Fruit fly (Drosophila melanogaster) whole organism, embryonic: ENCODE measurements around the gene Zip88E.
A peak's percentile ranks its signal among the peaks of the same experiment; 100 is the strongest.

Source experiments
- Aef1 ChIP-seq: fragments of 200-800 bp; sonication (Bioruptor generic); IDR thresholded peaks from 3 replicates; pipeline ENCODE4 v1.3.6; 2022; ENCODE audit warnings: missing biosample characterization, missing genetic modification characterization
- CG1024 ChIP-seq: fragments of 200-800 bp; sonication (Bioruptor generic); IDR thresholded peaks from 2 replicates; pipeline ENCODE4 v1.3.6; 2022; ENCODE audit warnings: missing biosample characterization, missing genetic modification characterization
- CG11247 ChIP-seq: fragments of 200-800 bp; sonication (Bioruptor generic); IDR thresholded peaks from 2 replicates; pipeline ENCODE4 v1.3.6; 2022; ENCODE audit warnings: missing biosample characterization, missing genetic modification characterization
- CG11398 ChIP-seq: fragments of 200-800 bp; sonication (Bioruptor generic); optimal IDR thresholded peaks from 2 replicates; lab custom pipeline; 2016; ENCODE audit warnings: missing biosample characterization, missing genetic modification characterization
- CG12071 ChIP-seq: fragments of 200-800 bp; sonication (Bioruptor generic); optimal IDR thresholded peaks from 3 replicates; lab custom pipeline; 2018; ENCODE audit warnings: missing biosample characterization, mild to moderate bottlenecking, missing genetic modification characterization
- CG13287 ChIP-seq: fragments of 200-800 bp; sonication (Bioruptor generic); IDR thresholded peaks from 2 replicates; pipeline ENCODE4 v1.3.6; 2022; ENCODE audit warnings: missing biosample characterization, missing genetic modification characterization; ENCODE audit not compliant: partially characterized antibody
- CG13424 ChIP-seq: fragments of 200-800 bp; sonication (Bioruptor generic); optimal IDR thresholded peaks from 2 replicates; lab custom pipeline; 2019; ENCODE audit warnings: missing biosample characterization, mild to moderate bottlenecking, missing genetic modification characterization, moderate library complexity
- CG14667 ChIP-seq: fragments of 200-800 bp; sonication (Bioruptor generic); IDR thresholded peaks from 2 replicates; pipeline ENCODE4 v1.3.6; 2022; ENCODE audit warnings: missing biosample characterization, missing genetic modification characterization
- CG15601 ChIP-seq: fragments of 200-800 bp; sonication (Bioruptor generic); optimal IDR thresholded peaks from 3 replicates; lab custom pipeline; 2019; ENCODE audit warnings: missing biosample characterization, mild to moderate bottlenecking, missing genetic modification characterization, moderate library complexity
- CG16863 ChIP-seq: fragments of 200-800 bp; sonication (Bioruptor generic); optimal IDR thresholded peaks from 3 replicates; lab custom pipeline; 2016; ENCODE audit warnings: missing biosample characterization, missing genetic modification characterization
- CG18262 ChIP-seq: fragments of 200-800 bp; optimal IDR thresholded peaks from 3 replicates; lab custom pipeline; 2019; ENCODE audit warnings: missing biosample characterization, mild to moderate bottlenecking, missing genetic modification characterization, moderate library complexity
- CG18599 ChIP-seq: fragments of 200-800 bp; sonication (Bioruptor generic); optimal IDR thresholded peaks from 3 replicates; lab custom pipeline; 2017; ENCODE audit warnings: missing biosample characterization, missing genetic modification characterization, mild to moderate bottlenecking, moderate library complexity, missing genetic modification reagents
- CG3065 ChIP-seq: fragments of 200-800 bp; sonication (Bioruptor generic); optimal IDR thresholded peaks from 2 replicates; lab custom pipeline; 2016; ENCODE audit warnings: missing biosample characterization, missing genetic modification characterization
- CG34376 ChIP-seq: fragments of 200-800 bp; sonication (Bioruptor generic); optimal IDR thresholded peaks from 2 replicates; lab custom pipeline; 2018; ENCODE audit warnings: missing biosample characterization, mild to moderate bottlenecking, missing genetic modification characterization
- CG3838 ChIP-seq: fragments of 200-800 bp; sonication (Bioruptor generic); optimal IDR thresholded peaks from 3 replicates; lab custom pipeline; 2016; ENCODE audit warnings: missing biosample characterization, missing genetic modification characterization
- CG6791 ChIP-seq: fragments of 200-800 bp; sonication (Bioruptor generic); IDR thresholded peaks from 3 replicates; pipeline ENCODE4 v1.3.6; 2022; ENCODE audit warnings: missing biosample characterization, missing genetic modification characterization; ENCODE audit not compliant: partially characterized antibody
- CG6854 ChIP-seq: fragments of 200-800 bp; sonication (Bioruptor generic); optimal IDR thresholded peaks from 3 replicates; lab custom pipeline; 2017; ENCODE audit warnings: missing biosample characterization, mild to moderate bottlenecking, missing genetic modification characterization
- CG7357 ChIP-seq: fragments of 200-800 bp; sonication (Bioruptor generic); IDR thresholded peaks from 3 replicates; pipeline ENCODE4 v1.3.6; 2022; ENCODE audit warnings: missing biosample characterization, missing genetic modification characterization
- CG7372 ChIP-seq: fragments of 200-800 bp; sonication (Bioruptor generic); IDR thresholded peaks from 2 replicates; pipeline ENCODE4 v1.3.6; 2022; ENCODE audit warnings: missing biosample characterization, missing genetic modification characterization
- CG8944 ChIP-seq: fragments of 200-800 bp; sonication (Bioruptor generic); optimal IDR thresholded peaks from 3 replicates; lab custom pipeline; 2016; ENCODE audit warnings: missing biosample characterization, missing genetic modification characterization
- Fer2 ChIP-seq: fragments of 200-800 bp; sonication (Bioruptor generic); optimal IDR thresholded peaks from 2 replicates; lab custom pipeline; 2018; ENCODE audit warnings: missing biosample characterization, mild to moderate bottlenecking, missing genetic modification characterization, moderate library complexity
- Hand ChIP-seq: fragments of 200-800 bp; sonication (Bioruptor generic); optimal IDR thresholded peaks from 2 replicates; lab custom pipeline; 2017; ENCODE audit warnings: mild to moderate bottlenecking, missing biosample characterization, missing genetic modification reagents, missing genetic modification characterization
- Hr51 ChIP-seq, 2 experiments: fragments of 200-800 bp; sonication (Bioruptor generic); optimal IDR thresholded peaks; 2 replicates in 1 of 2; 3 replicates in 1 of 2; lab custom pipeline; 2016 to 2018; ENCODE audit warnings: missing biosample characterization in 2 of 2, missing genetic modification characterization in 2 of 2, mild to moderate bottlenecking in 1 of 2, moderate library complexity in 1 of 2
- Hr78 ChIP-seq, 2 experiments: fragments of 200-800 bp in 1 of 2; fragments of >200 bp in 1 of 2; sonication (Bioruptor generic) in 1 of 2; optimal IDR thresholded peaks; 2 replicates each; lab custom pipeline; 2017 to 2019; ENCODE audit warnings: missing biosample characterization in 2 of 2, missing genetic modification characterization in 2 of 2, mild to moderate bottlenecking in 1 of 2, moderate library complexity in 1 of 2
- Lim3 ChIP-seq: fragments of 200-800 bp; sonication (Bioruptor generic); IDR thresholded peaks from 2 replicates; pipeline ENCODE4 v1.3.6; 2022; ENCODE audit warnings: missing biosample characterization, missing genetic modification characterization
- Med ChIP-seq: fragments of 200-800 bp; sonication (Bioruptor generic); peaks from one replicate; lab custom pipeline; 2016; ENCODE audit warnings: missing biosample characterization, missing genetic modification characterization, mild to moderate bottlenecking, inconsistent platforms, moderate library complexity
- Stat92E ChIP-seq, 3 experiments: fragments of >200 bp in 2 of 3; fragments of 200-800 bp in 1 of 3; sonication (Bioruptor generic) in 1 of 3; optimal IDR thresholded peaks; 2 replicates each; lab custom pipeline; 2017 to 2019; ENCODE audit warnings: missing biosample characterization in 3 of 3, missing genetic modification characterization in 3 of 3, mild to moderate bottlenecking in 1 of 3, moderate library complexity in 1 of 3
- Tbp ChIP-seq: fragments of >200 bp; optimal IDR thresholded peaks from 2 replicates; lab custom pipeline; 2018; ENCODE audit warnings: missing biosample characterization, missing genetic modification characterization
- YL-1 ChIP-seq: fragments of 200-800 bp; sonication (Bioruptor generic); optimal IDR thresholded peaks from 3 replicates; lab custom pipeline; 2017; ENCODE audit warnings: missing biosample characterization, mild to moderate bottlenecking, missing genetic modification characterization
- bbx ChIP-seq: fragments of 200-800 bp; sonication (Bioruptor generic); IDR thresholded peaks from 2 replicates; pipeline ENCODE4 v1.3.6; 2022; ENCODE audit warnings: missing biosample characterization, missing genetic modification characterization; ENCODE audit not compliant: partially characterized antibody
- crp ChIP-seq, 2 experiments: fragments of 200-800 bp; sonication (Bioruptor generic); optimal IDR thresholded peaks; 2 replicates in 1 of 2; 3 replicates in 1 of 2; lab custom pipeline; 2017; ENCODE audit warnings: missing biosample characterization in 2 of 2, missing genetic modification characterization in 2 of 2, mild to moderate bottlenecking in 1 of 2, moderate library complexity in 1 of 2
- dati ChIP-seq: fragments of 200-800 bp; sonication (Bioruptor generic); IDR thresholded peaks from 2 replicates; pipeline ENCODE4 v1.3.6; 2022; ENCODE audit warnings: missing biosample characterization, missing genetic modification characterization
- eve ChIP-seq, 2 experiments: fragments of >200 bp; optimal IDR thresholded peaks; 2 replicates each; lab custom pipeline; 2017; ENCODE audit warnings: missing biosample characterization in 2 of 2, missing genetic modification characterization in 2 of 2
- exex ChIP-seq: fragments of 200-800 bp; sonication (Bioruptor generic); optimal IDR thresholded peaks from 4 replicates; lab custom pipeline; 2018; ENCODE audit warnings: missing biosample characterization, mild to moderate bottlenecking, missing genetic modification characterization, moderate library complexity
- gcm ChIP-seq: fragments of 200-800 bp; sonication (Bioruptor generic); optimal IDR thresholded peaks from 2 replicates; lab custom pipeline; 2019; ENCODE audit warnings: missing biosample characterization, mild to moderate bottlenecking, missing genetic modification characterization, moderate library complexity
- gem ChIP-seq: fragments of 200-800 bp; sonication (Bioruptor generic); optimal IDR thresholded peaks from 2 replicates; lab custom pipeline; 2019; ENCODE audit warnings: missing biosample characterization, mild to moderate bottlenecking, missing genetic modification characterization, moderate library complexity
- grn ChIP-seq: fragments of 200-800 bp; sonication (Bioruptor generic); optimal IDR thresholded peaks from 3 replicates; lab custom pipeline; 2017; ENCODE audit warnings: missing biosample characterization, missing genetic modification characterization
- jing ChIP-seq: fragments of 200-800 bp; sonication (Bioruptor generic); optimal IDR thresholded peaks from 2 replicates; lab custom pipeline; 2018; ENCODE audit warnings: missing biosample characterization, mild to moderate bottlenecking, missing genetic modification characterization
- kay ChIP-seq: fragments of 200-800 bp; sonication (Bioruptor generic); optimal IDR thresholded peaks from 2 replicates; lab custom pipeline; 2016; ENCODE audit warnings: missing biosample characterization, missing genetic modification characterization
- lab ChIP-seq: fragments of 200-800 bp; sonication (Bioruptor generic); optimal IDR thresholded peaks from 3 replicates; lab custom pipeline; 2017; ENCODE audit warnings: missing biosample characterization, missing genetic modification characterization, mild to moderate bottlenecking, moderate library complexity, missing genetic modification reagents
- lmd ChIP-seq: fragments of 200-800 bp; sonication (Bioruptor generic); IDR thresholded peaks from 2 replicates; pipeline ENCODE4 v1.3.6; 2022; ENCODE audit warnings: missing biosample characterization, missing genetic modification characterization
- lola ChIP-seq, 3 experiments: fragments of >200 bp in 2 of 3; fragments of 200-800 bp in 1 of 3; sonication (Bioruptor generic) in 1 of 3; optimal IDR thresholded peaks; 2 replicates each; lab custom pipeline; 2017 to 2019; ENCODE audit warnings: missing biosample characterization in 3 of 3, missing genetic modification characterization in 3 of 3, mild to moderate bottlenecking in 1 of 3, moderate library complexity in 1 of 3
- maf-S ChIP-seq: fragments of 200-800 bp; sonication (Bioruptor generic); optimal IDR thresholded peaks from 2 replicates; lab custom pipeline; 2016; ENCODE audit warnings: missing biosample characterization, missing genetic modification characterization
- mam ChIP-seq: fragments of 200-800 bp; sonication (Bioruptor generic); optimal IDR thresholded peaks from 3 replicates; lab custom pipeline; 2016; ENCODE audit warnings: missing biosample characterization, missing genetic modification characterization
- mirr ChIP-seq: fragments of 200-800 bp; sonication (Bioruptor generic); optimal IDR thresholded peaks from 3 replicates; lab custom pipeline; 2018; ENCODE audit warnings: missing biosample characterization, mild to moderate bottlenecking, missing genetic modification characterization
- ranshi ChIP-seq: fragments of 200-800 bp; sonication (Bioruptor generic); IDR thresholded peaks from 2 replicates; pipeline ENCODE4 v1.3.6; 2022; ENCODE audit warnings: missing biosample characterization, missing genetic modification characterization
- salm ChIP-seq: fragments of 200-800 bp; sonication (Bioruptor generic); optimal IDR thresholded peaks from 2 replicates; lab custom pipeline; 2018; ENCODE audit warnings: missing biosample characterization, mild to moderate bottlenecking, missing genetic modification characterization
- sc ChIP-seq, 3 experiments: fragments of >200 bp in 2 of 3; fragments of 200-800 bp in 1 of 3; sonication (Bioruptor generic) in 1 of 3; optimal IDR thresholded peaks; 2 replicates in 2 of 3; 3 replicates in 1 of 3; lab custom pipeline; 2017; ENCODE audit warnings: mild to moderate bottlenecking in 1 of 3, missing biosample characterization in 1 of 3, missing genetic modification characterization in 1 of 3, missing genetic modification reagents in 1 of 3
- vvl ChIP-seq: fragments of 200-800 bp; sonication (Bioruptor generic); IDR thresholded peaks from 2 replicates; pipeline ENCODE4 v1.3.6; 2022; ENCODE audit warnings: missing biosample characterization, missing genetic modification characterization
- wdn ChIP-seq: fragments of 200-800 bp; sonication (Bioruptor generic); IDR thresholded peaks from 2 replicates; pipeline ENCODE4 v1.3.6; 2022; ENCODE audit warnings: missing biosample characterization, missing genetic modification characterization

Zip88E gene

dm6 chr3R:15297904-15298303 is 29.4 kb downstream of the Zip88E start (continued):
- TF ChIP-seq sc (optimal IDR thresholded peaks at IDR 0.05; lab: Kevin White, UChicago) (no peak), sc (GFP tag; optimal IDR thresholded peaks at IDR 0.05; lab: Kevin White, UChicago) (no peak), lola (GFP tag; optimal IDR thresholded peaks at IDR 0.05; lab: Kevin White, UChicago) (no peak), wdn (GFP tag; lab: Robert Waterston, UW) (0 out of 2 replicates have a peak, but pooled peaks have one; percentile 8), CG6791 (GFP tag; lab: Robert Waterston, UW) (no peak), Fer2 (no peak), CG3838 (GFP tag; lab: Kevin White, UChicago) (no peak), CG8944 (no peak), kay (GFP tag; lab: Kevin White, UChicago) (no peak), CG15601 (tag; lab: Kevin White, UChicago) (no peak), CG16863 (GFP tag; lab: Kevin White, UChicago) (no peak), CG13287 (GFP tag; lab: Robert Waterston, UW) (0 out of 2 replicates have a peak, but pooled peaks have one; percentile 14), lab (peak; percentile 46), dati (no peak), gcm (GFP tag; lab: Kevin White, UChicago) (no peak), gem (tag; lab: Kevin White, UChicago) (no peak), maf-S (no peak), Lim3 (GFP tag; lab: Robert Waterston, UW) (no peak), CG11247 (no peak), grn (peak; percentile 27), eve (GFP tag; optimal IDR thresholded peaks at IDR 0.05; lab: Kevin White, UChicago) (peak in 1 of 2 experiments; percentile 2), Stat92E (GFP tag; optimal IDR thresholded peaks at IDR 0.05; lab: Kevin White, UChicago) (no peak), CG7357 (GFP tag; lab: Robert Waterston, UW) (no peak), Hand (GFP tag; lab: Kevin White, UChicago) (no peak), bbx (GFP tag; lab: Robert Waterston, UW) (no peak), Tbp (GFP tag; lab: Kevin White, UChicago) (no peak), CG11398 (GFP tag; lab: Kevin White, UChicago) (no peak), salm (tag; lab: Kevin White, UChicago) (no peak), Aef1 (no peak), mirr (GFP tag; lab: Kevin White, UChicago) (peak; percentile 15), exex (tag; lab: Kevin White, UChicago) (peak; percentile 67), Hr51 (GFP tag; optimal IDR thresholded peaks at IDR 0.05; lab: Kevin White, UChicago) (no peak), CG13424 (no peak), CG18262 (no peak), CG3065 (GFP tag; lab: Kevin White, UChicago) (no peak), lmd (no peak), mam (no peak), CG34376 (GFP tag; lab: Kevin White, UChicago) (peak; percentile 44), YL-1 (GFP tag; lab: Kevin White, UChicago) (no peak), CG7372 (GFP tag; lab: Robert Waterston, UW) (no peak), CG12071 (GFP tag; lab: Kevin White, UChicago) (no peak), jing (GFP tag; lab: Kevin White, UChicago) (no peak), CG1024 (GFP tag; lab: Robert Waterston, UW) (no peak), Hr78 (GFP tag; optimal IDR thresholded peaks at IDR 0.05; lab: Kevin White, UChicago) (no peak), vvl (GFP tag; lab: Robert Waterston, UW) (no peak), CG18599 (GFP tag; lab: Kevin White, UChicago) (no peak), CG14667 (no peak), ranshi (GFP tag; lab: Robert Waterston, UW) (no peak), crp (GFP tag; optimal IDR thresholded peaks at IDR 0.05; lab: Kevin White, UChicago) (no peak), CG6854 (no peak), Med (GFP tag; lab: Kevin White, UChicago) (peak; percentile 64)
